Worm (Caenorhabditis elegans) whole organism, L1 larva: Measurements from ENCODE around the gene gpa-18.
A peak's percentile ranks its signal among the peaks of the same experiment; 100 is the strongest.

Experiments
- C04F5.9 ChIP-seq: sonication (generic microtip); optimal IDR thresholded peaks from 2 replicates; lab custom pipeline; 2016; ENCODE audit warnings: missing genetic modification characterization, missing compliant biosample characterization
- C16A3.4 ChIP-seq: fragments of 150-350 bp; optimal IDR thresholded peaks from 2 replicates; lab custom pipeline; 2014; ENCODE audit warnings: missing biosample characterization, missing genetic modification characterization
- aly-2 ChIP-seq: fragments of 150-350 bp; optimal IDR thresholded peaks from 2 replicates; lab custom pipeline; 2014; ENCODE audit warnings: missing biosample characterization, missing genetic modification characterization
- ama-1 ChIP-seq: fragments of 150-350 bp; optimal IDR thresholded peaks from 2 replicates; lab custom pipeline; 2014
- blmp-1 ChIP-seq: fragments of 150-350 bp; optimal IDR thresholded peaks from 2 replicates; lab custom pipeline; 2014; ENCODE audit warnings: missing biosample characterization, missing genetic modification characterization
- ceh-8 ChIP-seq: fragments of 200-800 bp; sonication (Bioruptor generic); optimal IDR thresholded peaks from 2 replicates; lab custom pipeline; 2018; ENCODE audit warnings: mild to moderate bottlenecking, missing genetic modification characterization, moderate library complexity, missing compliant biosample characterization
- ceh-88 ChIP-seq: fragments of 200-800 bp; sonication (Bioruptor generic); IDR thresholded peaks from 2 replicates; pipeline ENCODE4 v1.3.6; 2022; ENCODE audit warnings: missing genetic modification characterization, missing compliant biosample characterization
- dpl-1 ChIP-seq, 3 experiments: fragments of 150-350 bp in 2 of 3; sonication (generic microtip) in 1 of 3; optimal IDR thresholded peaks; 2 replicates each; lab custom pipeline; 2014 to 2017; ENCODE audit warnings: missing biosample characterization in 3 of 3, missing genetic modification characterization in 3 of 3, missing genetic modification reagents in 3 of 3
- dsc-1 ChIP-seq: sonication (generic microtip); optimal IDR thresholded peaks from 2 replicates; lab custom pipeline; 2016; ENCODE audit warnings: mild to moderate bottlenecking, missing genetic modification characterization, missing compliant biosample characterization
- egl-13 ChIP-seq: sonication (generic microtip); optimal IDR thresholded peaks from 2 replicates; lab custom pipeline; 2016; ENCODE audit warnings: missing genotype, missing genetic modification reagents, missing genetic modification characterization, missing compliant biosample characterization
- elt-3 ChIP-seq, 6 experiments: fragments of 150-350 bp in 1 of 6; sonication (generic microtip); optimal IDR thresholded peaks; 2 replicates each; lab custom pipeline; 2017 to 2018; ENCODE audit warnings: missing biosample characterization in 6 of 6, missing genetic modification characterization in 6 of 6, inconsistent platforms in 1 of 6
- ets-5 ChIP-seq: fragments of 200-800 bp; sonication (Bioruptor generic); IDR thresholded peaks from 2 replicates; pipeline ENCODE4 v1.3.6; 2022; ENCODE audit warnings: missing genetic modification characterization, missing compliant biosample characterization
- hlh-17 ChIP-seq: fragments of 200-800 bp; sonication (Bioruptor generic); optimal IDR thresholded peaks from 2 replicates; lab custom pipeline; 2018; ENCODE audit warnings: missing genetic modification characterization, mild to moderate bottlenecking, missing compliant biosample characterization, moderate library complexity, borderline replicate concordance
- hpl-2 ChIP-seq: fragments of 150-350 bp; optimal IDR thresholded peaks from 2 replicates; lab custom pipeline; 2014; ENCODE audit warnings: missing biosample characterization, missing genetic modification reagents, missing genetic modification characterization
- irx-1 ChIP-seq: sonication (generic microtip); optimal IDR thresholded peaks from 2 replicates; lab custom pipeline; 2016; ENCODE audit warnings: missing genetic modification characterization, missing compliant biosample characterization
- lin-13 ChIP-seq: fragments of 150-350 bp; optimal IDR thresholded peaks from 2 replicates; lab custom pipeline; 2014; ENCODE audit warnings: missing biosample characterization, missing genetic modification reagents, missing genetic modification characterization
- lin-14 ChIP-seq: fragments of 200-800 bp; sonication (Bioruptor generic); optimal IDR thresholded peaks from 2 replicates; lab custom pipeline; 2018; ENCODE audit warnings: mild to moderate bottlenecking, missing genetic modification characterization, moderate library complexity, missing compliant biosample characterization
- lin-15B ChIP-seq: fragments of 150-350 bp; sonication (generic microtip); optimal IDR thresholded peaks from 3 replicates; lab custom pipeline; 2014; ENCODE audit warnings: missing biosample characterization, missing genetic modification characterization
- lin-39 ChIP-seq: fragments of 150-350 bp; optimal IDR thresholded peaks from 2 replicates; lab custom pipeline; 2014; ENCODE audit warnings: missing biosample characterization, missing genetic modification reagents, missing genetic modification characterization
- lir-3 ChIP-seq: sonication (generic microtip); optimal IDR thresholded peaks from 2 replicates; lab custom pipeline; 2016; ENCODE audit warnings: mild to moderate bottlenecking, missing genetic modification characterization, moderate library complexity, missing compliant biosample characterization; ENCODE audit not compliant: poor library complexity
- mab-9 ChIP-seq: fragments of 200-800 bp; sonication (Bioruptor generic); IDR thresholded peaks from 2 replicates; pipeline ENCODE4 v1.3.6; 2022; ENCODE audit warnings: missing genetic modification reagents, missing genetic modification characterization, missing compliant biosample characterization
- mdl-1 ChIP-seq, 2 experiments: fragments of 150-350 bp; optimal IDR thresholded peaks; 2 replicates each; lab custom pipeline; 2014 to 2017; ENCODE audit warnings: missing biosample characterization in 2 of 2, missing genetic modification characterization in 2 of 2, inconsistent platforms in 1 of 2
- mef-2 ChIP-seq: fragments of 150-350 bp; optimal IDR thresholded peaks from 2 replicates; lab custom pipeline; 2014; ENCODE audit warnings: missing biosample characterization, missing genetic modification characterization
- nhr-11 ChIP-seq: fragments of 150-350 bp; optimal IDR thresholded peaks from 2 replicates; lab custom pipeline; 2014; ENCODE audit warnings: missing biosample characterization, missing genetic modification characterization
- nhr-28 ChIP-seq: fragments of 150-350 bp; optimal IDR thresholded peaks from 2 replicates; lab custom pipeline; 2014; ENCODE audit warnings: missing biosample characterization, missing genetic modification characterization
- nhr-47 ChIP-seq: sonication (generic microtip); optimal IDR thresholded peaks from 2 replicates; lab custom pipeline; 2016; ENCODE audit warnings: mild to moderate bottlenecking, missing genetic modification characterization, moderate library complexity, missing compliant biosample characterization
- nhr-76 ChIP-seq: sonication (generic microtip); optimal IDR thresholded peaks from 2 replicates; lab custom pipeline; 2017; ENCODE audit warnings: missing biosample characterization, missing genetic modification characterization
- nhr-85 ChIP-seq: sonication (generic microtip); peaks from one replicate; lab custom pipeline; 2016; ENCODE audit warnings: missing genetic modification characterization, inconsistent platforms, missing compliant biosample characterization
- nhr-90 ChIP-seq: sonication (generic microtip); optimal IDR thresholded peaks from 2 replicates; lab custom pipeline; 2016; ENCODE audit warnings: mild to moderate bottlenecking, missing genetic modification characterization, missing compliant biosample characterization; ENCODE audit not compliant: poor library complexity
- pax-3 ChIP-seq: fragments of 200-800 bp; sonication (Bioruptor generic); optimal IDR thresholded peaks from 2 replicates; lab custom pipeline; 2018; ENCODE audit warnings: mild to moderate bottlenecking, missing genetic modification characterization, moderate library complexity, missing compliant biosample characterization
- pqm-1 ChIP-seq: sonication (generic microtip); optimal IDR thresholded peaks from 3 replicates; lab custom pipeline; 2017; ENCODE audit warnings: missing biosample characterization, missing genetic modification characterization
- snpc-4 ChIP-seq: fragments of 150-350 bp; optimal IDR thresholded peaks from 2 replicates; lab custom pipeline; 2014; ENCODE audit warnings: missing biosample characterization, missing genetic modification characterization
- snu-23 ChIP-seq: sonication (generic microtip); optimal IDR thresholded peaks from 2 replicates; lab custom pipeline; 2016; ENCODE audit warnings: missing genetic modification characterization, missing compliant biosample characterization
- sox-4 ChIP-seq: sonication (generic microtip); optimal IDR thresholded peaks from 2 replicates; lab custom pipeline; 2016; ENCODE audit warnings: missing genetic modification characterization, missing compliant biosample characterization
- sptf-1 ChIP-seq: fragments of 150-350 bp; optimal IDR thresholded peaks from 2 replicates; lab custom pipeline; 2014; ENCODE audit warnings: missing biosample characterization, missing genetic modification characterization
- swsn-7 ChIP-seq: sonication (generic microtip); optimal IDR thresholded peaks from 2 replicates; lab custom pipeline; 2016; ENCODE audit warnings: missing genetic modification characterization, missing compliant biosample characterization
- unc-130 ChIP-seq: fragments of 150-350 bp; optimal IDR thresholded peaks from 2 replicates; lab custom pipeline; 2017; ENCODE audit warnings: missing biosample characterization, missing genetic modification characterization, inconsistent platforms
- ztf-4 ChIP-seq: fragments of 150-350 bp; optimal IDR thresholded peaks from 2 replicates; lab custom pipeline; 2014; ENCODE audit warnings: missing biosample characterization, missing genetic modification characterization

gpa-18 gene

DNA sequence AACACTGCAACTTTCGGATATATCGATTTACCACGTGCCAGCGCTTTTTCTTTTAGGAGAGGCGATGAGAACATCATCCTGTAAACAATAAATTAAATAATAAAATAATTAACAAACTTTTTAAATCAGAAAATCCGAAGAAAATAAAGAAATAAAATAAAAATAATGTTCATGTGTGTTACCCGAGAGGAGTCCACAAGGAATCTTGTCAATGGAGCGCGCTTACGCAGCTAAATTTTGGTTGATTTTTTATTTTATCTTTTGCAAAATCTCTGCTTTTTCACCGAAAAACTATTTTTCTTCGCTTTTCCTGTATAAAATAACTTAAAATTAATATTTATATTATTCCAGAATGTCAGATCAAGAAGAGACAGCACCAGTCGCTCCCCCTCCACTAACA is 35.3 kb downstream of the gpa-18 start, which contains the start of the genes C24D10.6 and C24D10.4 (continued):
- no peak for TF ChIP-seq hpl-2 (GFP tag; lab: Kevin White, UChicago)
- TF ChIP-seq lin-13: peak; percentile 23
- TF ChIP-seq nhr-76 (tag; lab: Kevin White, UChicago): no peak
- TF ChIP-seq lir-3: peak; percentile 44
- peak; percentile 28 for TF ChIP-seq egl-13 (tag; lab: Kevin White, UChicago)
- TF ChIP-seq pax-3 (tag; lab: Kevin White, UChicago): no peak
- TF ChIP-seq nhr-11 (tag; lab: Kevin White, UChicago): no peak
- peak; percentile 17 for TF ChIP-seq snpc-4
- TF ChIP-seq lin-39 (tag; lab: Kevin White, UChicago): peak; percentile 39
- TF ChIP-seq ceh-88 (GFP tag; lab: Robert Waterston, UW): no peak; the same call in 1 of the 2 replicates
- peak; percentile 9 for TF ChIP-seq ceh-8
- peak; percentile 32 for TF ChIP-seq nhr-90 (tag; lab: Kevin White, UChicago)
- no peak for TF ChIP-seq pqm-1 (tag; lab: Kevin White, UChicago)
- peak; percentile 15 for TF ChIP-seq C04F5.9 (tag; lab: Kevin White, UChicago)

DNA sequence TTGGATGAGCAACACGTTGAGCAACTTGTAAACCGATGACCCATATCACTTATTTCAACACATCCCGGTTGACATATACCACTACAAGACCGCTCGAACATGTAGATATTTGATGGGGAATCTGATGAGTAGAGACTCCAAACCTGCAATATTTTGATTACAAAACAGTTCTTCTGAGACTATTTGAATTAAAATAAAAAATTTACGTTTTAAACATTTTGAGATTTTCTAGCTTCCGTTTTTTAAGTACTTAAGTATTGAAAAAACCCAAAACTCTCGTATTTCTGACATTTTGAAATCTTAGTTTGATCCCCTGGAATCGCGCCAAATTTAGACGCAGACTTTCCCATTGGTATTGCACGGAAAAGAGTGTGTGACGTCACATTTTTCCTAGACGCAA is 38.2 kb downstream of the gpa-18 start, which contains the start of gene C24D10.49:
Gene C24D10.49, minus strand, starts transcription at position 101 of the 400 bp plus-strand sequence.
- no peak for TF ChIP-seq egl-13 (tag; lab: Kevin White, UChicago)

DNA sequence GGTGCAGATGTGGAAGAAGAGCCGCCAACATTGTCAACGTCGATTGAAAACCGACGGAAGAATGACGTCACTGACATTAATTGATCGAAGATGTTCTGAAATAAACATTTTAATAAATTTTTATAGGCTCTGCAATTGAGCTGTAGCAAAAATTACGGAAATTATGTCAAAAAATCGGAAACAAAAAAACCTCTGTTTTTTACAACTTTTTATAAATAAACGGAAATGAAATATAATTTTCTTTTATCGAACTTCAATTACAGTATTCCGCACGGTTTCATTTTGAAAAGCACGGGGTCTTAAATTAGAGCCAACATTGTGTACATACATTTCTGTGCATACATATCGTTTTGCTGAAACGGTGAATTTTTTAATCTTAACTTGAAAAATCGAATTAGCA is 43.0 kb downstream of the gpa-18 start, which contains the start of gene soc-2:
Gene soc-2, minus strand, starts transcription at position 101 of the 400 bp plus-strand sequence.
- TF ChIP-seq dsc-1 (tag; lab: Kevin White, UChicago) (peak; percentile 0), elt-3 (tag; optimal IDR thresholded peaks at IDR 0.05; lab: Kevin White, UChicago) (no peak)

DNA sequence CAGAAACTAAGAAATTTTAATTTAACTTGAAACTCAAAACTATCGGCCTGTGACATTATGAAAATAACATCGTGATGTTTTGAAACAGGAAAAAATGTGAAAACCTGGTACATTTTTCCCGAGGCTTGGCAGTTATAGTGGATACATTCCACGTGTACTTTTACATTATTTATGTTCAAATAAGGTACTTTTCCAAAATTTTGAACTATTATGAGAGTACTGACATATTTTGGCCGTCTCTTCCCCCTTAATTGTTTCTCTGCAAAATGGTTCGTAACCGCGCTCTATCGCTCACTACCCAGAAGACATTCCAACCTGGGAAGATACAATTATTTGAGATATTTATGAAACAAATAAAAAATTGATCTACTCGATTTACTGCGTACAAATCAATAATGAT is 45.6 kb downstream of the gpa-18 start, which contains the start of gene C24D10.5:
Gene C24D10.5, plus strand, starts transcription at position 301 of the 400 bp plus-strand sequence.
- TF ChIP-seq elt-3 (tag; optimal IDR thresholded peaks at IDR 0.05; lab: Kevin White, UChicago) (no peak), nhr-11 (tag; lab: Kevin White, UChicago) (no peak), nhr-76 (tag; lab: Kevin White, UChicago) (no peak), lin-14 (GFP tag; lab: Kevin White, UChicago) (no peak), ama-1 (lab: Kevin White, UChicago) (no peak), mab-9 (GFP tag; lab: Robert Waterston, UW) (no peak), mef-2 (tag; lab: Kevin White, UChicago) (no peak), ceh-8 (no peak), dpl-1 (GFP tag; optimal IDR thresholded peaks at IDR 0.05; lab: Kevin White, UChicago) (no peak), irx-1 (tag; lab: Kevin White, UChicago) (no peak), sox-4 (tag; lab: Kevin White, UChicago) (no peak), hlh-17 (GFP tag; lab: Kevin White, UChicago) (no peak), pqm-1 (tag; lab: Kevin White, UChicago) (no peak), unc-130 (tag; lab: Kevin White, UChicago) (no peak), nhr-28 (tag; lab: Kevin White, UChicago) (no peak)
- TF ChIP-seq, all 84 proteins: peak for 0

DNA sequence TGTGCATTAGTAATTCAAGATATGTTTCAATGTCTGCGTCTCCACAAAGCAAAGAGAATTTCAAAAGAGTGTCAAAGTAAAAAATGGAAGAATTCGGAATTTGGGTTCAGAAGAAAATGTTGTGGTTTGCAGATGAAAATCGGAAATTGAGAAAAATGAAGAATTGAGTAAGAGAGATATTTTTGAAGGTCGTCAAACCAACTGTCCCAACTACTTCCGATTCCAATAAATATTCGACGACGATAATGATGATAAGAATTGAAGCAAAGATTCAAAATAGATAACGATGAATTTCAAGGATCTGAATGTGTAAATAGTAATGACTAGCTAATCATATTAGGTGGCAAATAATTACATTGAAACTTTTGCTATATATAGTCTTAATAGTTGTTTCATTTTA is 55.5 kb downstream of the gpa-18 start:
- TF ChIP-seq ztf-4: no peak
- TF ChIP-seq nhr-90 (tag; lab: Kevin White, UChicago): no peak
- peak; percentile 35 for TF ChIP-seq blmp-1 (tag; lab: Kevin White, UChicago)
- peak; percentile 60 for TF ChIP-seq lin-14 (GFP tag; lab: Kevin White, UChicago)
- no peak for TF ChIP-seq C16A3.4
- TF ChIP-seq snu-23 (GFP tag; lab: Kevin White, UChicago): peak; percentile 12
- no peak for TF ChIP-seq sptf-1 (tag; lab: Kevin White, UChicago)
- TF ChIP-seq nhr-85 (tag; lab: Kevin White, UChicago): peak; percentile 86
- no peak for TF ChIP-seq C04F5.9 (tag; lab: Kevin White, UChicago)
- no peak for TF ChIP-seq aly-2
- no peak for TF ChIP-seq mdl-1 (tag; optimal IDR thresholded peaks at IDR 0.05; lab: Kevin White, UChicago)
- TF ChIP-seq ets-5: no peak
- no peak for TF ChIP-seq swsn-7
- no peak for TF ChIP-seq lin-15B (tag; lab: Kevin White, UChicago)
- TF ChIP-seq elt-3 (tag; optimal IDR thresholded peaks at IDR 0.05; lab: Kevin White, UChicago): peak in 3 of 6 experiments; percentile 37 to 73 (median 53)
- no peak for TF ChIP-seq nhr-76 (tag; lab: Kevin White, UChicago)
- TF ChIP-seq nhr-47 (tag; lab: Kevin White, UChicago): peak; percentile 24
